Worm (Caenorhabditis elegans) whole organism, L3 larva: Measurements from ENCODE around the gene srbc-57.

ENCODE experiments used
- R02D3.7 ChIP-seq: fragments of 150-350 bp; optimal IDR thresholded peaks from 2 replicates; lab custom pipeline; 2014; ENCODE audit warnings: missing biosample characterization, missing genetic modification characterization
- ZK546.5 ChIP-seq: sonication (generic microtip); optimal IDR thresholded peaks from 2 replicates; lab custom pipeline; 2017; ENCODE audit warnings: missing biosample characterization, missing genetic modification characterization
- aly-2 ChIP-seq: fragments of 150-350 bp; optimal IDR thresholded peaks from 2 replicates; lab custom pipeline; 2014; ENCODE audit warnings: missing biosample characterization, missing genetic modification characterization
- ama-1 ChIP-seq: fragments of 150-350 bp; optimal IDR thresholded peaks from 2 replicates; lab custom pipeline; 2018
- ceh-16 ChIP-seq: sonication (generic microtip); optimal IDR thresholded peaks from 2 replicates; lab custom pipeline; 2017; ENCODE audit warnings: missing biosample characterization, missing genetic modification characterization
- ceh-28 ChIP-seq: fragments of 150-350 bp; optimal IDR thresholded peaks from 2 replicates; lab custom pipeline; 2014; ENCODE audit warnings: missing biosample characterization, missing genetic modification reagents, missing genetic modification characterization
- ceh-82 ChIP-seq: fragments of 150-350 bp; optimal IDR thresholded peaks from 2 replicates; lab custom pipeline; 2014; ENCODE audit warnings: missing biosample characterization, missing genetic modification characterization
- ceh-9 ChIP-seq: sonication (generic microtip); optimal IDR thresholded peaks from 2 replicates; lab custom pipeline; 2018; ENCODE audit warnings: missing biosample characterization, missing genetic modification characterization
- daf-12 ChIP-seq: fragments of 150-350 bp; optimal IDR thresholded peaks from 2 replicates; lab custom pipeline; 2014; ENCODE audit warnings: missing biosample characterization, missing genetic modification reagents, missing genetic modification characterization
- egl-27 ChIP-seq: sonication (generic microtip); optimal IDR thresholded peaks from 4 replicates; lab custom pipeline; 2017; ENCODE audit warnings: missing biosample characterization, missing genetic modification reagents, missing genetic modification characterization
- elt-2 ChIP-seq: sonication (generic microtip); optimal IDR thresholded peaks from 2 replicates; lab custom pipeline; 2016; ENCODE audit warnings: missing genetic modification reagents, mild to moderate bottlenecking, missing genetic modification characterization, missing compliant biosample characterization
- elt-3 ChIP-seq, 3 experiments: fragments of 150-350 bp in 1 of 3; sonication (generic microtip) in 2 of 3; optimal IDR thresholded peaks; 2 replicates in 2 of 3; 4 replicates in 1 of 3; lab custom pipeline; 2014 to 2017; ENCODE audit warnings: missing biosample characterization in 3 of 3, missing genetic modification characterization in 3 of 3
- eor-1 ChIP-seq, 2 experiments: fragments of 150-350 bp; optimal IDR thresholded peaks; 2 replicates each; lab custom pipeline; 2014 to 2018; ENCODE audit warnings: missing biosample characterization in 2 of 2, missing genetic modification characterization in 2 of 2
- fkh-10 ChIP-seq: sonication (generic microtip); optimal IDR thresholded peaks from 2 replicates; lab custom pipeline; 2017; ENCODE audit warnings: missing biosample characterization, missing genetic modification reagents, missing genetic modification characterization
- fkh-2 ChIP-seq: fragments of 150-350 bp; optimal IDR thresholded peaks from 2 replicates; lab custom pipeline; 2014; ENCODE audit warnings: missing biosample characterization, missing genetic modification reagents, missing genetic modification characterization
- fos-1 ChIP-seq: fragments of 150-350 bp; optimal IDR thresholded peaks from 2 replicates; lab custom pipeline; 2014; ENCODE audit warnings: missing biosample characterization, missing genetic modification characterization
- hmg-11 ChIP-seq: sonication (generic microtip); optimal IDR thresholded peaks from 2 replicates; lab custom pipeline; 2016; ENCODE audit warnings: missing genetic modification characterization, missing compliant biosample characterization
- jun-1 ChIP-seq: fragments of 150-350 bp; optimal IDR thresholded peaks from 2 replicates; lab custom pipeline; 2014; ENCODE audit warnings: missing biosample characterization, missing genetic modification reagents, missing genetic modification characterization
- lin-15B ChIP-seq: fragments of 150-350 bp; optimal IDR thresholded peaks from 2 replicates; lab custom pipeline; 2014; ENCODE audit warnings: missing biosample characterization, missing genetic modification characterization
- lin-39 ChIP-seq: fragments of 150-350 bp; optimal IDR thresholded peaks from 2 replicates; lab custom pipeline; 2018; ENCODE audit warnings: missing biosample characterization, missing genetic modification reagents, missing genetic modification characterization
- lsy-12 ChIP-seq: sonication (generic microtip); optimal IDR thresholded peaks from 2 replicates; lab custom pipeline; 2016; ENCODE audit warnings: mild to moderate bottlenecking, missing genetic modification characterization, missing compliant biosample characterization
- mdl-1 ChIP-seq: fragments of 150-350 bp; optimal IDR thresholded peaks from 2 replicates; lab custom pipeline; 2014; ENCODE audit warnings: missing biosample characterization, missing genetic modification characterization
- nfya-1 ChIP-seq: sonication (generic microtip); optimal IDR thresholded peaks from 2 replicates; lab custom pipeline; 2017; ENCODE audit warnings: missing genetic modification characterization, mild to moderate bottlenecking, missing compliant biosample characterization, antibody characterized with exemption, moderate library complexity; ENCODE audit not compliant: insufficient read depth
- nhr-11 ChIP-seq: fragments of 150-350 bp; optimal IDR thresholded peaks from 2 replicates; lab custom pipeline; 2014; ENCODE audit warnings: missing biosample characterization, missing genetic modification characterization
- nhr-12 ChIP-seq: fragments of 150-350 bp; optimal IDR thresholded peaks from 2 replicates; lab custom pipeline; 2014; ENCODE audit warnings: missing biosample characterization, missing genetic modification characterization
- nhr-23 ChIP-seq: fragments of 150-350 bp; optimal IDR thresholded peaks from 2 replicates; lab custom pipeline; 2014; ENCODE audit warnings: missing biosample characterization, missing genetic modification reagents, missing genetic modification characterization
- nhr-237 ChIP-seq: fragments of 150-350 bp; optimal IDR thresholded peaks from 2 replicates; lab custom pipeline; 2014; ENCODE audit warnings: missing biosample characterization, missing genetic modification characterization
- nhr-25 ChIP-seq: sonication (generic microtip); optimal IDR thresholded peaks from 2 replicates; lab custom pipeline; 2017; ENCODE audit warnings: missing biosample characterization, missing genetic modification characterization
- nhr-28 ChIP-seq: fragments of 150-350 bp; optimal IDR thresholded peaks from 2 replicates; lab custom pipeline; 2014; ENCODE audit warnings: missing biosample characterization, missing genetic modification characterization
- nhr-43 ChIP-seq: sonication (generic microtip); optimal IDR thresholded peaks from 2 replicates; lab custom pipeline; 2016; ENCODE audit warnings: mild to moderate bottlenecking, missing genetic modification characterization, missing compliant biosample characterization; ENCODE audit not compliant: poor library complexity, severe bottlenecking
- nhr-67 ChIP-seq: fragments of 150-350 bp; optimal IDR thresholded peaks from 2 replicates; lab custom pipeline; 2014; ENCODE audit warnings: missing biosample characterization, missing genetic modification characterization
- nhr-76 ChIP-seq: fragments of 150-350 bp; sonication (generic microtip); optimal IDR thresholded peaks from 5 replicates; lab custom pipeline; 2014; ENCODE audit warnings: missing biosample characterization, missing genetic modification characterization
- nhr-77 ChIP-seq: fragments of 150-350 bp; optimal IDR thresholded peaks from 2 replicates; lab custom pipeline; 2014; ENCODE audit warnings: missing biosample characterization, missing genetic modification characterization
- pha-4 ChIP-seq: fragments of 150-350 bp; optimal IDR thresholded peaks from 2 replicates; lab custom pipeline; 2014; ENCODE audit warnings: missing biosample characterization, missing genetic modification reagents, missing genetic modification characterization
- pqm-1 ChIP-seq: fragments of 150-350 bp; optimal IDR thresholded peaks from 2 replicates; lab custom pipeline; 2017; ENCODE audit warnings: missing biosample characterization, missing genetic modification characterization, inconsistent platforms
- sea-2 ChIP-seq: fragments of 150-350 bp; sonication (generic microtip); optimal IDR thresholded peaks from 4 replicates; lab custom pipeline; 2014; ENCODE audit warnings: missing biosample characterization, missing genetic modification reagents, missing genetic modification characterization
- skn-1 ChIP-seq: fragments of 150-350 bp; optimal IDR thresholded peaks from 2 replicates; lab custom pipeline; 2014; ENCODE audit warnings: missing biosample characterization, missing genetic modification characterization
- snpc-4 ChIP-seq: fragments of 150-350 bp; optimal IDR thresholded peaks from 2 replicates; lab custom pipeline; 2014; ENCODE audit warnings: missing biosample characterization, missing genetic modification characterization
- tbx-2 ChIP-seq: sonication (generic microtip); optimal IDR thresholded peaks from 2 replicates; lab custom pipeline; 2016; ENCODE audit warnings: mild to moderate bottlenecking, missing genetic modification characterization, missing compliant biosample characterization
- unc-39 ChIP-seq: sonication (generic microtip); optimal IDR thresholded peaks from 4 replicates; lab custom pipeline; 2017; ENCODE audit warnings: missing biosample characterization, missing genetic modification characterization
- zag-1 ChIP-seq: fragments of 150-350 bp; optimal IDR thresholded peaks from 2 replicates; lab custom pipeline; 2014; ENCODE audit warnings: missing biosample characterization, missing genetic modification characterization
- ztf-11 ChIP-seq: fragments of 150-350 bp; optimal IDR thresholded peaks from 2 replicates; lab custom pipeline; 2014; ENCODE audit warnings: missing biosample characterization, missing genetic modification characterization
- ztf-4 ChIP-seq: fragments of 150-350 bp; optimal IDR thresholded peaks from 2 replicates; lab custom pipeline; 2014; ENCODE audit warnings: missing biosample characterization, missing genetic modification characterization

srbc-57 gene

DNA sequence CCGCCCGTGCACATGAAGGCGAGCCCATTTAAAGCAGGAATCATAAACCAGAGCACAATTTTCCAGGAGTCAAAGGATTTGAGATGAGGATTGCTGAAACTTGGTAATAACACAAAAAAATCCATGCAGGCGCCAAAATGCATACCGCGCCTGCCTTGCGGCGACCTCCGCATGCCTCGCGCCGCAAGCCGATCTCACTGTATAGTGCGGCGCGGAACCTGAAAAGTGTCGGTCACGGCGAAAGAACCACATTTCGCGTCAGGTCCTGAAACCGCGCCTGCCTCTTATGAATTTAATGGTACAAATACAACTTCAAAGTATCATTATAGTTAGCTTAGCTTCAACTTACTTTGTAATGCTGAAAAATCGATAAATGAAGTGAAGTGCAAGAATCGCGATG lies 32.2 kb upstream of the srbc-57 start:
- TF ChIP-seq sea-2 (no peak), zag-1 (tag; lab: Kevin White, UChicago) (no peak), tbx-2 (no peak), fkh-2 (tag; lab: Kevin White, UChicago) (no peak), ceh-16 (tag; lab: Kevin White, UChicago) (no peak), pha-4 (tag; lab: Kevin White, UChicago) (no peak), skn-1 (tag; lab: Kevin White, UChicago) (no peak), elt-2 (no peak), R02D3.7 (tag; lab: Kevin White, UChicago) (no peak), fos-1 (tag; lab: Kevin White, UChicago) (no peak), ztf-4 (tag; lab: Kevin White, UChicago) (no peak), ceh-9 (no peak), lin-39 (tag; lab: Kevin White, UChicago) (no peak), hmg-11 (tag; lab: Kevin White, UChicago) (no peak), ZK546.5 (tag; lab: Kevin White, UChicago) (no peak), nhr-76 (tag; lab: Kevin White, UChicago) (no peak), nhr-43 (tag; lab: Kevin White, UChicago) (no peak), nhr-25 (tag; lab: Kevin White, UChicago) (no peak)

DNA sequence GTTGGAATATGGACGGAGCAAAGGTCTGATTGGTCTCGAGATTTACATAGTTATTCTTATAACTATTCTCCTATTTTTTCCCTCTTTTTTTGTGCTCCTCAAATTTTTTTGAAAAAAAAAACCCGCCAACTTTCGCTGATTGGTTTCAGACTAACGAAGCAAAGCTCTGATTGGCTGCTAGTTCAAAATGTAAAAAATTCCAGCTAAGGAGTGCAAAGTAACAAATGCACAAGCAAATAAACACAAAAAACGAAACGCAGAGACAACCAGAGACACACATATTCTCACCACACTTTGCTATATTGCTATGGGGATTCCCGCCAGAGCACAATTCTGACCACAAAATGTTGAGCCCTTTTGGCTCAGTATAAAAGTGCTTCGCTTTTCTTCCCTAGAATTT lies 29.0 kb upstream of the srbc-57 start, which contains the start of gene T01G6.1:
TSS of gene T01G6.1 (plus strand) at position 301 of the 400 bp plus-strand sequence.
- TF ChIP-seq ceh-16 (tag; lab: Kevin White, UChicago) (no peak), ama-1 (lab: Kevin White, UChicago) (no peak), fkh-10 (no peak), ztf-11 (tag; lab: Kevin White, UChicago) (no peak), nhr-25 (tag; lab: Kevin White, UChicago) (no peak), ceh-9 (no peak), nhr-237 (tag; lab: Kevin White, UChicago) (no peak), nhr-43 (tag; lab: Kevin White, UChicago) (no peak), lin-15B (tag; lab: Kevin White, UChicago) (no peak), daf-12 (tag; lab: Kevin White, UChicago) (no peak), sea-2 (no peak), jun-1 (tag; lab: Kevin White, UChicago) (no peak), eor-1 (tag; optimal IDR thresholded peaks at IDR 0.05; lab: Kevin White, UChicago) (no peak), egl-27 (tag; lab: Kevin White, UChicago) (no peak), nhr-11 (tag; lab: Kevin White, UChicago) (no peak), aly-2 (tag; lab: Kevin White, UChicago) (no peak), snpc-4 (tag; lab: Kevin White, UChicago) (no peak)

DNA sequence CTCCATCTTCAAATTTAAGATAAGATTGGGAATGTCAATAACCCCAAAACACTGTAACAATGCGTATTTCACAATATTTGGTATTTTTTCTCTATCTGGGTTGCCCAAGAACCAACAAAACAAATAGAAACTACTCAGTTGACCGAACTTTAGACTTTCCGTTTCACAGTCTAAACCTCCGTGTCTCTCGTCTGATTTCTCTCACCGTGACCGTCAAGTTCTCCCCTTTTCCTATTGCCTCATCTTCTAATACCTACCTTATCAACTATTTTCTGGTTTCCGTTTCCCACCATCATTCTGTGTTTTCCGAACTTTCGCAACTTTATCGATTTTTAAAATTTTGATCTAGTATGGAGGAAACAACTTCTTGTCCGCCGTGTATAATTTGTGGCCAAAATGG lies 25.9 kb upstream of the srbc-57 start, which contains the start of gene nhr-131:
TSS of gene nhr-131 (plus strand) at position 87 of the 400 bp plus-strand sequence.
- TF ChIP-seq nhr-11 (tag; lab: Kevin White, UChicago) = no peak
- no peak for TF ChIP-seq nhr-28 (tag; lab: Kevin White, UChicago)
- no peak for TF ChIP-seq ama-1 (lab: Kevin White, UChicago)
- no peak for TF ChIP-seq lin-15B (tag; lab: Kevin White, UChicago)
- no peak for TF ChIP-seq ZK546.5 (tag; lab: Kevin White, UChicago)
- no peak for TF ChIP-seq nhr-43 (tag; lab: Kevin White, UChicago)
- TF ChIP-seq fkh-2 (tag; lab: Kevin White, UChicago) = no peak
- no peak for TF ChIP-seq mdl-1 (tag; lab: Kevin White, UChicago)
- TF ChIP-seq egl-27 (tag; lab: Kevin White, UChicago) = no peak
- peak; percentile 30 for TF ChIP-seq pqm-1 (tag; lab: Kevin White, UChicago)
- TF ChIP-seq zag-1 (tag; lab: Kevin White, UChicago) = no peak
- no peak for TF ChIP-seq hmg-11 (tag; lab: Kevin White, UChicago)
- TF ChIP-seq nhr-25 (tag; lab: Kevin White, UChicago) = no peak
- no peak for TF ChIP-seq unc-39 (tag; lab: Kevin White, UChicago)
- peak; percentile 40 for TF ChIP-seq jun-1 (tag; lab: Kevin White, UChicago)
- no peak for TF ChIP-seq nhr-67 (tag; lab: Kevin White, UChicago)
- no peak for TF ChIP-seq nhr-77 (tag; lab: Kevin White, UChicago)
- no peak for TF ChIP-seq ceh-9
- peak; percentile 66 for TF ChIP-seq ceh-28 (tag; lab: Kevin White, UChicago)
- no peak for TF ChIP-seq eor-1 (tag; optimal IDR thresholded peaks at IDR 0.05; lab: Kevin White, UChicago)
- no peak for TF ChIP-seq skn-1 (tag; lab: Kevin White, UChicago)
- peak; percentile 30 for TF ChIP-seq nhr-23 (tag; lab: Kevin White, UChicago)
- TF ChIP-seq elt-2 = peak; percentile 70
- TF ChIP-seq daf-12 (tag; lab: Kevin White, UChicago) = no peak
- no peak for TF ChIP-seq ceh-16 (tag; lab: Kevin White, UChicago)
- peak in 2 of 3 experiments; percentile 33 to 43 for TF ChIP-seq elt-3 (tag; optimal IDR thresholded peaks at IDR 0.05; lab: Kevin White, UChicago)
- no peak for TF ChIP-seq nfya-1
- TF ChIP-seq lsy-12 = no peak
- TF ChIP-seq snpc-4 (tag; lab: Kevin White, UChicago) = no peak
- TF ChIP-seq ztf-4 (tag; lab: Kevin White, UChicago) = no peak
- no peak for TF ChIP-seq ceh-82 (tag; lab: Kevin White, UChicago)
- no peak for TF ChIP-seq nhr-76 (tag; lab: Kevin White, UChicago)
- TF ChIP-seq pha-4 (tag; lab: Kevin White, UChicago) = peak; percentile 47
- TF ChIP-seq fos-1 (tag; lab: Kevin White, UChicago) = no peak
- TF ChIP-seq tbx-2 = no peak
- no peak for TF ChIP-seq aly-2 (tag; lab: Kevin White, UChicago)
- no peak for TF ChIP-seq nhr-12 (tag; lab: Kevin White, UChicago)
- no peak for TF ChIP-seq R02D3.7 (tag; lab: Kevin White, UChicago)
